Worm (Caenorhabditis elegans) whole organism, L2 larva: Measurements from ENCODE around the gene Y110A2AL.7.

Source experiments
- R02D3.7 ChIP-seq: fragments of 150-350 bp; optimal IDR thresholded peaks from 2 replicates; lab custom pipeline; 2014; ENCODE audit warnings: missing biosample characterization, missing genetic modification characterization
- Y55F3AM.14 ChIP-seq: fragments of 200-800 bp; sonication (Bioruptor generic); optimal IDR thresholded peaks from 2 replicates; lab custom pipeline; 2018; ENCODE audit warnings: mild to moderate bottlenecking, missing genetic modification characterization, missing compliant biosample characterization
- alr-1 ChIP-seq: fragments of 150-350 bp; optimal IDR thresholded peaks from 2 replicates; lab custom pipeline; 2014; ENCODE audit warnings: missing biosample characterization, missing genetic modification characterization
- aly-2 ChIP-seq: fragments of 150-350 bp; optimal IDR thresholded peaks from 2 replicates; lab custom pipeline; 2014; ENCODE audit warnings: missing biosample characterization, missing genetic modification characterization
- blmp-1 ChIP-seq: sonication (generic microtip); optimal IDR thresholded peaks from 2 replicates; lab custom pipeline; 2017; ENCODE audit warnings: missing genetic modification characterization, mild to moderate bottlenecking, missing compliant biosample characterization, antibody characterized with exemption, moderate library complexity; ENCODE audit not compliant: insufficient read depth
- ceh-16 ChIP-seq: fragments of 150-350 bp; optimal IDR thresholded peaks from 2 replicates; lab custom pipeline; 2014; ENCODE audit warnings: missing biosample characterization, missing genetic modification characterization
- crh-2 ChIP-seq: sonication (generic microtip); optimal IDR thresholded peaks from 2 replicates; lab custom pipeline; 2017; ENCODE audit warnings: missing biosample characterization, missing genetic modification characterization
- dmd-4 ChIP-seq: sonication (generic microtip); optimal IDR thresholded peaks from 2 replicates; lab custom pipeline; 2017; ENCODE audit warnings: missing biosample characterization, missing genetic modification characterization
- elt-1 ChIP-seq: fragments of 150-350 bp; optimal IDR thresholded peaks from 2 replicates; lab custom pipeline; 2014; ENCODE audit warnings: missing biosample characterization, missing genetic modification characterization
- elt-3 ChIP-seq: sonication (generic microtip); optimal IDR thresholded peaks from 2 replicates; lab custom pipeline; 2017; ENCODE audit warnings: missing biosample characterization, missing genetic modification characterization
- fos-1 ChIP-seq: fragments of 150-350 bp; optimal IDR thresholded peaks from 2 replicates; lab custom pipeline; 2014; ENCODE audit warnings: missing biosample characterization, missing genetic modification characterization
- lin-13 ChIP-seq: fragments of 150-350 bp; optimal IDR thresholded peaks from 2 replicates; lab custom pipeline; 2014; ENCODE audit warnings: missing biosample characterization, missing genetic modification reagents, missing genetic modification characterization
- lin-39 ChIP-seq: fragments of 150-350 bp; optimal IDR thresholded peaks from 2 replicates; lab custom pipeline; 2014; ENCODE audit warnings: missing biosample characterization, missing genetic modification reagents, missing genetic modification characterization
- mab-5 ChIP-seq: fragments of 150-350 bp; optimal IDR thresholded peaks from 2 replicates; lab custom pipeline; 2014; ENCODE audit warnings: missing biosample characterization, missing genetic modification characterization
- mdl-1 ChIP-seq, 2 experiments: fragments of 150-350 bp in 1 of 2; sonication (generic microtip) in 1 of 2; optimal IDR thresholded peaks; 2 replicates each; lab custom pipeline; 2017; ENCODE audit warnings: missing biosample characterization in 2 of 2, missing genetic modification characterization in 2 of 2
- nhr-11 ChIP-seq: fragments of 150-350 bp; optimal IDR thresholded peaks from 2 replicates; lab custom pipeline; 2014; ENCODE audit warnings: missing biosample characterization, missing genetic modification characterization
- nhr-12 ChIP-seq: fragments of 150-350 bp; optimal IDR thresholded peaks from 2 replicates; lab custom pipeline; 2014; ENCODE audit warnings: missing biosample characterization, missing genetic modification characterization
- nhr-129 ChIP-seq: fragments of 150-350 bp; optimal IDR thresholded peaks from 2 replicates; lab custom pipeline; 2014; ENCODE audit warnings: missing biosample characterization, missing genetic modification characterization
- nhr-6 ChIP-seq: fragments of 150-350 bp; optimal IDR thresholded peaks from 2 replicates; lab custom pipeline; 2014; ENCODE audit warnings: missing biosample characterization, missing genetic modification characterization
- nhr-77 ChIP-seq: fragments of 150-350 bp; optimal IDR thresholded peaks from 2 replicates; lab custom pipeline; 2014; ENCODE audit warnings: missing biosample characterization, missing genetic modification characterization
- skn-1 ChIP-seq: sonication (generic microtip); optimal IDR thresholded peaks from 2 replicates; lab custom pipeline; 2017; ENCODE audit warnings: missing biosample characterization, missing genetic modification characterization
- sma-3 ChIP-seq: sonication (generic microtip); optimal IDR thresholded peaks from 2 replicates; lab custom pipeline; 2016; ENCODE audit warnings: missing genetic modification reagents, missing genetic modification characterization, missing compliant biosample characterization
- sma-9 ChIP-seq, 2 experiments: fragments of 150-350 bp in 1 of 2; sonication (generic microtip) in 1 of 2; optimal IDR thresholded peaks; 2 replicates each; lab custom pipeline; 2014 to 2016; ENCODE audit warnings: missing genetic modification characterization in 2 of 2, mild to moderate bottlenecking in 1 of 2, missing biosample characterization in 1 of 2, missing compliant biosample characterization in 1 of 2, missing genetic modification reagents in 1 of 2, moderate library complexity in 1 of 2
- snpc-4 ChIP-seq: fragments of 150-350 bp; optimal IDR thresholded peaks from 2 replicates; lab custom pipeline; 2014; ENCODE audit warnings: missing biosample characterization, missing genetic modification characterization
- unc-39 ChIP-seq: fragments of 150-350 bp; optimal IDR thresholded peaks from 2 replicates; lab custom pipeline; 2014; ENCODE audit warnings: missing biosample characterization, missing genetic modification characterization
- unc-55 ChIP-seq: fragments of 150-350 bp; sonication (generic microtip); optimal IDR thresholded peaks from 3 replicates; lab custom pipeline; 2014; ENCODE audit warnings: missing biosample characterization, missing genetic modification reagents, missing genetic modification characterization
- unc-62 ChIP-seq: fragments of 150-350 bp; optimal IDR thresholded peaks from 2 replicates; lab custom pipeline; 2014; ENCODE audit warnings: missing biosample characterization, missing genetic modification reagents, missing genetic modification characterization
- zag-1 ChIP-seq: fragments of 150-350 bp; optimal IDR thresholded peaks from 2 replicates; lab custom pipeline; 2014; ENCODE audit warnings: missing biosample characterization, missing genetic modification characterization
- ztf-1 ChIP-seq: fragments of 200-800 bp; sonication (Bioruptor generic); conservative IDR thresholded peaks from 2 replicates; pipeline ENCODE4 v1.3.6; 2022; ENCODE audit warnings: missing genetic modification characterization, missing compliant biosample characterization
- ztf-11 ChIP-seq: sonication (generic microtip); optimal IDR thresholded peaks from 2 replicates; lab custom pipeline; 2017; ENCODE audit warnings: missing biosample characterization, missing genetic modification characterization
- ztf-4 ChIP-seq: fragments of 150-350 bp; optimal IDR thresholded peaks from 2 replicates; lab custom pipeline; 2014; ENCODE audit warnings: missing biosample characterization, missing genetic modification characterization

Gene Y110A2AL.7

ce11 chrII:2885518-2886449 is 42.8 kb upstream of the Y110A2AL.7 start:
- TF ChIP-seq unc-55 (GFP tag; lab: Kevin White, UChicago) (no peak), alr-1 (tag; lab: Kevin White, UChicago) (no peak), nhr-12 (tag; lab: Kevin White, UChicago) (no peak)

ce11 chrII:2884810-2885209 is 41.8 kb upstream of the Y110A2AL.7 start, which contains the start of gene pigw-1:
pigw-1 (minus strand) TSS chrII:2884910.
- TF ChIP-seq unc-39 (tag; lab: Kevin White, UChicago) (no peak), lin-39 (tag; lab: Kevin White, UChicago) (no peak), lin-13 (GFP tag; lab: Kevin White, UChicago) (no peak), zag-1 (no peak)

- TF ChIP-seq snpc-4 (tag; lab: Kevin White, UChicago) (no peak), crh-2 (tag; lab: Kevin White, UChicago) (no peak), sma-3 (GFP tag; lab: Kevin White, UChicago) (no peak), unc-62 (GFP tag; lab: Kevin White, UChicago) (no peak), elt-1 (tag; lab: Kevin White, UChicago) (no peak), ztf-1 (no peak), alr-1 (tag; lab: Kevin White, UChicago) (no peak), mdl-1 (tag; optimal IDR thresholded peaks at IDR 0.05; lab: Kevin White, UChicago) (no peak), lin-13 (GFP tag; lab: Kevin White, UChicago) (no peak), ztf-11 (tag; lab: Kevin White, UChicago) (no peak), nhr-6 (tag; lab: Kevin White, UChicago) (no peak), Y55F3AM.14 (GFP tag; lab: Kevin White, UChicago) (no peak), zag-1 (no peak), ceh-16 (tag; lab: Kevin White, UChicago) (no peak), skn-1 (tag; lab: Kevin White, UChicago) (no peak), nhr-77 (tag; lab: Kevin White, UChicago) (no peak), ztf-4 (no peak)
These were observed 38.1 kb upstream of the Y110A2AL.7 start for ce11 chrII:2881088-2881487.

- no peak for TF ChIP-seq dmd-4
These were observed 35.9 kb upstream of the Y110A2AL.7 start for ce11 chrII:2878909-2879308.

- TF ChIP-seq snpc-4 (tag; lab: Kevin White, UChicago) (no peak), aly-2 (tag; lab: Kevin White, UChicago) (no peak), R02D3.7 (no peak), sma-9 (GFP tag; optimal IDR thresholded peaks at IDR 0.05; lab: Kevin White, UChicago) (no peak), sma-9 (tag; optimal IDR thresholded peaks at IDR 0.05; lab: Kevin White, UChicago) (no peak), dmd-4 (no peak), nhr-11 (tag; lab: Kevin White, UChicago) (no peak), nhr-12 (tag; lab: Kevin White, UChicago) (no peak), elt-3 (no peak), crh-2 (tag; lab: Kevin White, UChicago) (no peak), unc-55 (GFP tag; lab: Kevin White, UChicago) (no peak), alr-1 (tag; lab: Kevin White, UChicago) (no peak)
These were observed 31.8 kb upstream of the Y110A2AL.7 start, which contains the start of gene Y110A2AL.1 for ce11 chrII:2874801-2875200. Y110A2AL.1 (plus strand) TSS chrII:2875101.

- no peak for TF ChIP-seq lin-39 (tag; lab: Kevin White, UChicago)
- no peak for TF ChIP-seq nhr-129 (tag; lab: Kevin White, UChicago)
- no peak for TF ChIP-seq unc-62 (GFP tag; lab: Kevin White, UChicago)
- TF ChIP-seq ztf-1 = no peak
- TF ChIP-seq alr-1 (tag; lab: Kevin White, UChicago) = no peak
- no peak for TF ChIP-seq fos-1 (tag; lab: Kevin White, UChicago)
- no peak for TF ChIP-seq mab-5
- no peak for TF ChIP-seq elt-3
- no peak for TF ChIP-seq lin-13 (GFP tag; lab: Kevin White, UChicago)
- no peak for TF ChIP-seq nhr-77 (tag; lab: Kevin White, UChicago)
- TF ChIP-seq sma-9 (GFP tag; optimal IDR thresholded peaks at IDR 0.05; lab: Kevin White, UChicago) = no peak
- no peak for TF ChIP-seq sma-9 (tag; optimal IDR thresholded peaks at IDR 0.05; lab: Kevin White, UChicago)
- no peak for TF ChIP-seq unc-39 (tag; lab: Kevin White, UChicago)
- no peak for TF ChIP-seq crh-2 (tag; lab: Kevin White, UChicago)
- no peak for TF ChIP-seq snpc-4 (tag; lab: Kevin White, UChicago)
- no peak for TF ChIP-seq blmp-1 (tag; lab: Kevin White, UChicago)
- no peak for TF ChIP-seq Y55F3AM.14 (GFP tag; lab: Kevin White, UChicago)
- no peak for TF ChIP-seq zag-1
These were observed 28.8 kb upstream of the Y110A2AL.7 start, which contains the start of gene Y110A2AL.10 for ce11 chrII:2871816-2872215. Y110A2AL.10 (minus strand) TSS chrII:2871916.
